Fruit fly (Drosophila melanogaster): ENCODE results near the gene nerfin-1.
A peak's percentile ranks its signal among the peaks of the same experiment; 100 is the strongest.

The nerfin-1 gene

dm6 chr3L:895314-895980, 13.5 kb upstream of the nerfin-1 start, which contains the start of gene CG34056:
Gene CG34056 (plus strand): TSS chr3L:895951.
- TF ChIP-seq woc (GFP tag; optimal IDR thresholded peaks at IDR 0.05) (peak; percentile 95), Mio (GFP tag; optimal IDR thresholded peaks at IDR 0.05) (peak; percentile 40), Hr83 (GFP tag; optimal IDR thresholded peaks at IDR 0.05; ENCODE audit: poor library complexity, severe bottlenecking) (peak; percentile 82), Hnf4 (GFP tag; optimal IDR thresholded peaks at IDR 0.05) (peak; percentile 96), Myc (optimal IDR thresholded peaks at IDR 0.05) (no peak), psq (GFP tag; optimal IDR thresholded peaks at IDR 0.05) (peak; percentile 91), sage (GFP tag; optimal IDR thresholded peaks at IDR 0.05) (peak; percentile 97), Hr78 (GFP tag; optimal IDR thresholded peaks at IDR 0.05) (no peak), Vsx2 (GFP tag; optimal IDR thresholded peaks at IDR 0.05; ENCODE audit: partially characterized antibody) (no peak), br (GFP tag; optimal IDR thresholded peaks at IDR 0.05) (peak; percentile 95), dsf (GFP tag; optimal IDR thresholded peaks at IDR 0.05; ENCODE audit: borderline replicate concordance) (peak; percentile 90), N (GFP tag; optimal IDR thresholded peaks at IDR 0.05) (no peak), foxo (GFP tag; optimal IDR thresholded peaks at IDR 0.05) (peak; percentile 89 to 97), GATAd (GFP tag; optimal IDR thresholded peaks at IDR 0.05) (peak; percentile 40), rgr (GFP tag; optimal IDR thresholded peaks at IDR 0.05) (peak; percentile 97), dmrt93B (GFP tag; optimal IDR thresholded peaks at IDR 0.05) (peak; percentile 95), h (GFP tag; optimal IDR thresholded peaks at IDR 0.05) (peak; percentile 98), Dfd (GFP tag; optimal IDR thresholded peaks at IDR 0.05) (no peak), Rel (GFP tag; optimal IDR thresholded peaks at IDR 0.05) (peak; percentile 97), Rel (tag; optimal IDR thresholded peaks at IDR 0.05) (peak; percentile 86), HLH106 (tag; optimal IDR thresholded peaks at IDR 0.05) (peak; percentile 97), lola (GFP tag; optimal IDR thresholded peaks at IDR 0.05) (no peak), ey (GFP tag; optimal IDR thresholded peaks at IDR 0.05) (peak; percentile 95), pan (optimal IDR thresholded peaks at IDR 0.05) (no peak), brk (GFP tag; optimal IDR thresholded peaks at IDR 0.05) (peak; percentile 96), tai (GFP tag; optimal IDR thresholded peaks at IDR 0.05) (peak; percentile 84), Jra (GFP tag; optimal IDR thresholded peaks at IDR 0.05) (peak; percentile 95), jim (GFP tag; optimal IDR thresholded peaks at IDR 0.05) (no peak), Dif (GFP tag; optimal IDR thresholded peaks at IDR 0.05; ENCODE audit: partially characterized antibody) (no peak), CrebA (GFP tag; optimal IDR thresholded peaks at IDR 0.05; ENCODE audit: borderline replicate concordance) (peak; percentile 94), CG9705 (GFP tag; optimal IDR thresholded peaks at IDR 0.05) (peak; percentile 96), Sp1 (GFP tag; optimal IDR thresholded peaks at IDR 0.05) (peak; percentile 94), fru (GFP tag; optimal IDR thresholded peaks at IDR 0.05) (peak; percentile 98), OdsH (GFP tag; optimal IDR thresholded peaks at IDR 0.05) (peak; percentile 97), sv (GFP tag; optimal IDR thresholded peaks at IDR 0.05) (peak; percentile 81), usp (GFP tag; optimal IDR thresholded peaks at IDR 0.05) (no peak), CG32264 (GFP tag; optimal IDR thresholded peaks at IDR 0.05) (peak; percentile 97), Abd-B (GFP tag; optimal IDR thresholded peaks at IDR 0.05) (no peak), dl (GFP tag; optimal IDR thresholded peaks at IDR 0.05; ENCODE audit: insufficient read depth in 1 of 2, partially characterized antibody in 2 of 2) (no peak)

- TF ChIP-seq woc (GFP tag; optimal IDR thresholded peaks at IDR 0.05) (no peak), pan (optimal IDR thresholded peaks at IDR 0.05) (no peak), brk (GFP tag; optimal IDR thresholded peaks at IDR 0.05) (no peak), h (GFP tag; optimal IDR thresholded peaks at IDR 0.05) (no peak), Mio (GFP tag; optimal IDR thresholded peaks at IDR 0.05) (no peak), Rel (GFP tag; optimal IDR thresholded peaks at IDR 0.05) (no peak), Rel (tag; optimal IDR thresholded peaks at IDR 0.05) (no peak)
These were observed 11.8 kb upstream of the nerfin-1 start, which contains the start of gene CG34057 for dm6 chr3L:897080-897479. Gene CG34057 (plus strand): TSS chr3L:897380.
